Fruit fly (Drosophila melanogaster) whole organism, larva: Measurements from ENCODE around the gene CG7634.

Experiments
- noc ChIP-seq: fragments of 200-800 bp; sonication (Bioruptor generic); optimal IDR thresholded peaks from 3 replicates; lab custom pipeline; 2019; ENCODE audit warnings: missing biosample characterization, mild to moderate bottlenecking, missing genetic modification characterization, moderate library complexity

Gene CG7634

DNA sequence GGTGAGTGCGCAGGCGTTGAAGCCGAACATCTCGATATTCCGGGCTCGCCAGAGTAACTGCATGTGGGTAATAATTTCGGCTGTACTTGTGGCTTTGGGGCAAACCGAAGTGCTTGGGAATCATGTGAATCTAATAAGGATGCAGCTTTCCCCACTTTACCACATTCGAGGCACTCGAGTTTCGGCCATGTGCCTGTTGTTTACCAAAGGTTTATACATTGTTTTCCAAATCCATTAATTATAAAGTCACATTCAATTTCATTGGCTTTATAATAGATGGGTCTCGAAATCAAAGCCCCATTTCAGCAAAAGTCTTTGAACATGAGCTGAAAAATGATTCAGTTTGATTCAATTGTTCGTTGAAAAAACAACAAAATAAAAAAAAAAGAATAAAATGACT lies at the start of gene CG7634:
CG7634 (plus strand) TSS at position 301 of the 400 bp plus-strand sequence.
- TF ChIP-seq noc, result no peak

DNA sequence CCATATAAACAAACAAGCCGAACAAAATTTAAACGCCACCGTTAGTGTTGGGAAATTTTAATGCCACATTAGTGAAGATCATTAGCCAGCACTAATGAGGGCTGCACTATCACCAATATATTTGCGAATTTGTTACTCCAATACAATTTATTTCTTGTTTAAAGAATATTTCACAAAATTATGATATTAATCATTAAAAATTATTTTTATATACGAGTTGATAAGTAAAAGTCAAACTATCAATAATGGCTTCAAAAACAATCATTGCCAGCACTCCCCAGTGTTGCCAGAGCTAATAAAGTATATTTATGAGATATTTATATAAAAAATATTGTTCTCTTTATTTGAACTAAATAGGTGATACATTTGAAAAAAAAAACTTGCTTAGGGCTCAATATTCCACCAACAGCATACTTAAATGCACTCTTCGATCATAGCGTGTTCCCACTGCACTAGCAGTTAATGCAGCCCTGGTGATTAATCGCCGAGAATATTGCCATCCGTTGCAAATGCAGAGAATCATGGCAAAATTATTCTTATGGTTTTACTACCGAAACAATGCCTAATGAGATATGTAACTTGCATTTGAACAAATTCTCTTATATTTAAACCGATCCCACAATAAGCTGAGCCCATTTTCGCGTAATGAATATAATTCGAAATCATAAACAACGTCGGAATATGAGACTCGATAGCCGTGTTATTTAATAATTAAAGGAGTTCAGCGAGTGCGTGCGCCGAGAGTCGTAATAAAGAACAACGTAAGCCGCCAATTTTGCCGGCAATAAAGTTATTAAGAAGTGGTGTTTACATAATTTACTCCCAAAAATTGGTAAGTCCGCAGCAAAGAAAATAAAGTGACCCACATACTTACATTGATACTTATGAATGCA lies 49.2 kb upstream of the CG7634 start, which contains the start of the genes SAK and Cdk12:
SAK (minus strand) TSS at position 65 of the 893 bp plus-strand sequence.
Cdk12 (plus strand) TSS at position 484 of the 893 bp plus-strand sequence.
- peak; percentile 86 for TF ChIP-seq noc

DNA sequence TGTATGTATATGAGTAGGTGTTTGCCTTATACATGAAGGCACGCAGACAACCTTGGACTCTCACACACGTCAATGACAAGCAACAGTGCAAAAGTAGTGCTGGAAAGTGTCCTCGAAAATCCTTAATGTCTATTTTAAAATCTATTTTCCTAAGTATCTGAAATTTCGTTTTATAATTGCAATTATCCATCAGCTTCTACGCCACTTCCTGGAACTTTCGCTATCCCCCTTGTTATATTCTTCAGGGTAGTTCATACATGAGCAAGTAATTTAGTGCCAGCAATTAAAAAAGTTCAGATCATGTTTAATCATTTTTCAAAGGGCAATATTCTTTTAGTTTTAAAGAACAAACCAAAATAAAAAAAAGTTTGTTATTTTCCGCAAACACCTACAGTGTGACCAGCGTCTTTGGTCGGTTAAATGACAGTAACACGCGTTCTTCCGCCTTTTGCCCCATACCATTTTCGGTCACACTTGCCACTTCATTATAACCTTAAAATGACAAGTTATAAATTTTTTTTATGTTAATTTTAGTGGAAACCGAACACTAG lies 48.4 kb upstream of the CG7634 start:
- TF ChIP-seq noc, result peak; percentile 16

DNA sequence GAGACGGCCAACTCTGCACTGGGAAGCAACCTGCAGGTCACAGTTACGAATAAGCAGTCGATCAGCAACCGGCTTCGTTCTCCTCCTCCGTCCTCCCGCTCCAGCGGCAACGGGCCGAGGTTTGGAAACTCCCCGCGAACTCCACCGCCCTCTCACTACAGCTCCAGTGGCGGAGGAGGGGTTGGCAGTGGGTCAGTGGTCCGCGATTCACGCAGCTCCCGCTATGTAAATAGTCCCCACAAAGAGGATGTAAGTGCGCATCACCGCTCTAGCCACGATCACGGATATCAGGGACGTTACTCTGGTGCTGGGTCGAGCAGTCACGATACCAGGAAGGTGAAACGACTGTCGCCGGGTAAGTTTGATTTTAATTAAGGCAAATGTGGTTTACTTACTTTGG lies 46.9 kb upstream of the CG7634 start:
- TF ChIP-seq noc, result no peak

DNA sequence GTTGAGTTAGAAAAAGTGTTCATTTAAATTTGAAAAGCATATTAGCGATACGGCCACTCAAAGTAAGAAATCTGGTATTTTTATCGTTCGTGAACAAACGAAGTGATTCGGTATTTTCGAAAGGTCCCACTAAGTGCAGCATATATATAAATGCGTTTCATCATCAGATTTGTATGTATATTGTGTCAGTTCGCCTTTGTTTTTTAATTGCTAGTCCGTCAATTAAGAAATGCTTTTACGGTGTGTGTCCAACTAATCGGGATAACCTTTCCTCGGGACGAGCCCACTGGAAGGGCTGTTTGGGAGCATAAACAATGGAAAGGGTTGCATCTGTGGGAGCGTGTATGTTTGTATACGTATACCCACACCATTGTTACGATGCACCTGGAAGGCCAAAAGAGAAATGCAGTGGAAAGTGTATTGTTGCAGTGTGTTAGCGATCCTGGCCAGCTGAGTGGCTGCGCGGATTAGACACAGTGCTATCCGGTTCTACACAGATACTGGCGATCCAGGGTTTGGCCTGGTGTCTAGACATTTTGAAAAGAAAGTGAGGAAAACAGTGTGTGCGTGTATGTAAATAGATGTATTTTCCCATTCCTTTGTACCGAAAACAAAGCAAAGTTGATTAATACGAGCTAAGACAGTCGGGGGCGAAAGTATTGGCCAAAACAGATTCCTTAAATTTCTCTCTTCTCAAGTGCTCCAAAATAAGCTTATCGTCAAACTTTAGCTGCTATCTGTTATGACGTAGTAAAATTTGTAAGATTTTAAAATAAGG lies 42.0 kb upstream of the CG7634 start, which contains the start of gene CG7611:
CG7611 (plus strand) TSS at position 128 of the 778 bp plus-strand sequence.
- no peak for TF ChIP-seq noc

DNA sequence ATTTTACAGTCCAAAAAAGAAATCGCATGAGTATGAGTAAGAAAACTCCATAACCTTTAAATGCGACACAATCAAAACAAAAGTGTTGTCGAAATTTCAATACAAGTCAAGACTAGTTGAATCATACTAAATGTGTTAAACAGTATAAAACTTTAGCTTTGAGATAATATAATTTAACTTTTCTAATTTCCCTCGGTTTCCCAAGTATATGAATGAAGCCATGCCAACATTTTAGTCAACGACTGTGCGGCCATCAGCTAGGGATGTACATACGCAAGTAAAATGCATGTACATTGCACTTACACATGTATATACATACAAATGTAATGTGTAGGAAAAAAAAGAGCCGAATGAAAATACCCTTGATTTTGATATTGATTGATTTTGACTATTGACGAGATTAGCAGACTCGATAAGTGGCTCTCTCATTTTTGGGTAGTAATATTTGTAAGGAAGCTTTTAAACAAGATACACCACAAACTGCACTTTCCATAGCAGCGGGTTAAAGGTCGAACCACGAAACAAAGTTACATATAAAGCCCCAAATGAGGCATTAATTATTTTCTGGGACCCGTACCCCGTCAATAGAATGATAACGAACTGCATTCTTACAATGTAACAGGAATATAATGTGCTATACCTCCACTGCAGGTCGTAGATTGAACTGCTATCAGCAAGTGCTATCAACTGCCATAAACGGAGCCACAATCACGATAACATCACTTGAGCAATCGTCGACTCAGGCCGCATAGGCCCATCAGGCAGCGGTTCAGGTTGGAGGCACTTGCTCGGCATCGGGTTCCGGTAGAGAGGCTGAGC lies 40.9 kb upstream of the CG7634 start:
- TF ChIP-seq noc, result no peak

DNA sequence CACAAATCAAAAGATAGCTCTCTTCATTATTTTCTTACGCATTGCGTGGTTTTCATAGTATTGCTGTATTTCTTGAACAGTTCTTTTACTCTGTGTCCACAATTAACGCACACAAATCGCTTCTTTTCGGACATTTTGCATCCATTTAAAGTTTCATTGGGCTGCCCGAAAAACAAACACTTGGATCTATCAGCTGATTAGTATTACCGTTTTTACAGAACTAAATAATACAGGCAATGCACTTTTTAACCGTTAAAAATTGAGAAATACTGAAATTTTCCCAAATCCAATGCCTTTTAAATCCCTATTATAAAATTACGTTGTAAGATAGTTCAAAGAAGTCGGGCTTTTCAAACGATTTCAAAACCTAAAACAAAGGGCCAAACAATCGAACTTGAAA lies 36.1 kb upstream of the CG7634 start, which contains the start of gene Arv1:
Arv1 (minus strand) TSS at position 226 of the 400 bp plus-strand sequence.
- no peak for TF ChIP-seq noc

DNA sequence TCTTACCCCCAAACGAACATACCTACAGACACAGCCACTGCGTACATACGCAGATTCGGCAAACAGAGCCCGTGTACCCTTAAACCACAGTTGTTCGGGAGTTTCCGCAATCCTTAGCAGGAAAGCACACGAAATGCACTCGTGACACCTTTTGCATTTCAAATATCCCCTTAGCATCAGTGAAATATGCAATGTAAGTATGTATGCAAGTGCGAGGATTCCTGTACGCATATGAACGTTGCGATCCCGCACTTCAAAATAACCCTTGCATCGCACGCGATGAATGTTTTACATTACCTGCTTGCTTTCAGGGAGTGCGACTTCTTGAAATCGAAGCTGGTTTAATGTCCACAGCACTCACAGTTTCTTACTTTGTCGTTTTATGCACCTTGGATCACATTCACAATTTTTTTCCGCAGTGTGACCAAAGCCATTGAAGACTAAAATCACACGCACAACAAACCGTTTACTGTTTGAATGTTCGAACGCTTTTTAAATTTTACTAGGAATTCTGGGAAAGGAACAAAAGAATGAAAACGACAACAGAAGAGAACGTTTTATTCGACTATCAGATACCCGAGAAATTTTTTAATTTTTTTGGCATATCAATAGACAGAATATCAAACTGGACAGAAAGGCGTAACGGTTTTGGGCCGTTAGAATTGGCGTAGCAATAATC lies 31.8 kb upstream of the CG7634 start, which contains the start of gene Mkrn1:
Mkrn1 (minus strand) TSS at position 444 of the 679 bp plus-strand sequence.
- no peak for TF ChIP-seq noc

DNA sequence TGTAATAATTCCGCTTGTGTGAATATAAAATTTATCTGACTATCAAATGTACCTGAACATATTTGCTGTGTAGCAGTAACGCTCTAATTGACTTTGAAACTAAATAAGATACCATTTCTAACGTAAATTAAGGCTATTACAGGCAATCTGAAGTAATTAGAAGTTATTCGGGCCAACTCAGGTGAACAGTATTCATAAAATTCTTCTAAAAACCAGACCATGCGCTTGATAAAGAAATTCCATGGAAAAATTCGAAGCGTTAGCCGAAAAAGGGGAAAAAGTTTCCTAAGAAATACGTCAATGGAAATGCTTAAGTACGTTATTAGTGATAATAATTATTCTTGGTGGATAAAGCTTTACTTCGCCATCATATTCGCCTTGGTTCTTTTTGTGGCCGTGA lies 30.9 kb upstream of the CG7634 start, which contains the start of gene ppk5:
ppk5 (plus strand) TSS at position 301 of the 400 bp plus-strand sequence.
- no peak for TF ChIP-seq noc

DNA sequence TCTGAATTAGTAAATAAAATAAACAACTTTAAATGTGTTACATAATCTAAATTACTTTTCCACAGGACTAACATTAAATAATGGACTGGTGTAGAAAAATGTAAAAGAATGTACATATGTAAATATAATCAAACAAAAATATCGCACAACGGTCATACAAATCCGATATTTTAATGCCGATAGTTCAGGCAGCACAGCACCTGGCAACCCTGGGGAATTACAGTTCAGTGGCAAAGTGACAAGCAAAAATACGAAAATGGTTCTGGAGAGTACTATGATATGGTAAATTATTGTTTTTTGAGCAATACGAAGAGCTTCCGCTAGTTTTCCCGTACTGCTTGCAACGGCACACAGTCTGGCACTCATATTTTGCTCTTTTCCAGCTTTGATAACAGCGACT lies 28.4 kb upstream of the CG7634 start, which contains the start of gene Rpn10:
Rpn10 (plus strand) TSS at position 144 of the 400 bp plus-strand sequence.
- no peak for TF ChIP-seq noc

DNA sequence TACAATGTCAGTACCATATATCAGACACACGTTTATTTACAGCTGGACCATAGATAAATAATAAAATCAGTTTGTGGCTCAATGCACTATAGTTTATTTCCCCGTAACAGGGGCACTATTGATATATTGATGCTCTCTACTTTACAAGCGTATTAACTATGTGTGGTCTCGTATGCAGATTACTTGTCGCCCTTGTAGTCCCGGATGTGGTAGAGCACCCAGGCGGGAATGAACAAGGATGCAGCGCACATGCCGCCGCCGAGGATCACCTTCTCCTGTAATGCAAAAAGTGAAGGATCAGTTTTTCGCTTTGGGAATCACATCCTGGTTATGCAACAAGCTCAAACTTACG lies 26.4 kb upstream of the CG7634 start:
- no peak for TF ChIP-seq noc

DNA sequence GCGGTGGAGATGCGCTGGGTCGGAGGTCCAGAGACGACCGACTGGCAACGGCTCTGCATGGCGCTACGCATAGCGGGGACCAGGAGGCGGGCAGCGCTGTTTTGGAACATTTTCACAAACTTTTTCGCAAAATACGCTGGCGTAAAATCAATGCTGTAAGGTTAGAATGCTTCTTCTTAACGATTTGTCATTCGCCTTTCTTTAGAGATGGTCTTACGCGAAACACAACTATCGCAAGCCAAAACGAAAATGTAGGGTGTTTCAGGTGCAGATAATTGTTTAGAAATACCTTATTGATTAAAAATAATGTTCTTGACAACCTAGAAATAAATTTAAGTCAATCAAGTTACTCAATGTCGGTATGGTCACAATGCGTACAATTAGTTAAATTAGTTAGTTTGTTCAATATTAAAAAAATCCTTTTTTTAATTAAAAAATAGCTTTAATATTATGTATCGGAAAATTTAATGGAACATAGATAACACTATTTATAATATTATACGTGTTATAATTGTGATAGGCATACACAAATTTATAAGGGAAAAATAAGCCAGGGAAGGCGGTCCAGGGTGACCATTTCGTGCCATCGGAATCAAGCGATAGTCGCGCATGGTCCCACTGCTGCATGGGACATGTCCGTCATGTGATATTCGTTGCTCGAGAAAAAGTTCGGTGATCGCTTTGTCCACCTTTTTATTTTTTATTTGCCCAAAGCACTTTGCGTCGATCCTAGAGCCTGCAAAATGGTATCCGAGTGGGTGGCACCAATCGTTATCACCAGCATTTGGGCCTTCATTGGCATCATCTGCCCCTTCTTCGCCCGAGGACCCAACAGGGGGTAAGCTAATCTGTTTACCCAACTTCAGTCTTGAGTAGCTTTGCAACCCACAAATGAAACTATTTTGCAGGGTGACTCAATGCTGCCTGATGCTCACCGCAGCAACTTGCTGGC lies 25.7 kb upstream of the CG7634 start, which contains the start of the genes COX8 and VhaM9.7-b:
COX8 (minus strand) TSS at position 203 of the 952 bp plus-strand sequence.
VhaM9.7-b (plus strand) TSS at position 618 of the 952 bp plus-strand sequence.
- no peak for TF ChIP-seq noc

DNA sequence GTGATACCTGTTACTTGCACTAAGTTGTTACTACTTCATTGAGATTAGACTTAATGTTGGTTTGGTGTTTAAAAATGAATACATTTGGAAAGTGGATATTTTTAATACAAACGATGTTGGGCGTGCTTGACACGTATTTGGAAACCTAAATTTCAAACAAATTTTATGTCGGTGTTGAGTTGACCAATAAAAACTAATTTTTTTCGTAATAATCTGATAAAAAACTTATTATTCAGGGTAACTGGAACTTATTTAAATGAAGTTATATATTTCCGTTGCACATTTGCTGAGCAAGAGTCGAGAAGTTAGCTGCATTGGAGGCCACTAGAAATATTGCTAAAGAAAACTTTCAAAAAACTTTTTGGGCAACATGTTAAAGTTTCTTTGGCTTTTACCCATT lies 23.2 kb upstream of the CG7634 start, which contains the start of gene CG33290:
CG33290 (plus strand) TSS at position 301 of the 400 bp plus-strand sequence.
- no peak for TF ChIP-seq noc

DNA sequence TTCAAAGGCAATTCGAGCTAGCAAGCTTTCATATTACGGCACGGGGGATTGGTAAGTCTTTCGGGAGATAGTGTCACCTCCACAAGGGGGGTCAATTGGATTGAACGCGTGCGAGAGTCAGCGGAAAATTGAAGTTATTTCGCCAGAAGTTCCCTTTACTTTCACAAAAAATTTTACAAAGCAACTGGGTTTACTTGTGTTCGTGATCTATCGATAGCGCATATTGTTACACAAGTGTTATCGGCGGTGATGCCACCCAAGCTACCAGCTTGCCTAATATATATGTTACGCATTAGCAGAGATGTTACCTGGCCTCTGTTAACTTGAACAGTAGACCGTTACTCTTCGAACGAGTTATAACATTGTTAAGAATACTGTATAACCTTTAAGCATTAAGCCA lies 10.5 kb upstream of the CG7634 start, which contains the start of gene Wnk:
Wnk (minus strand) TSS at position 177 of the 400 bp plus-strand sequence.
- TF ChIP-seq noc, result no peak
